Worm (Caenorhabditis elegans) whole organism, young adult: ENCODE measurements around the gene C14B9.10.

Experiments
- B0019.2 ChIP-seq: fragments of 200-800 bp; sonication (Bioruptor generic); conservative IDR thresholded peaks from 2 replicates; pipeline ENCODE4 v1.3.6; 2022; ENCODE audit warnings: missing genetic modification reagents, missing genetic modification characterization, missing compliant biosample characterization
- B0336.3 ChIP-seq: fragments of 200-800 bp; sonication (Bioruptor generic); IDR thresholded peaks from 2 replicates; pipeline ENCODE4 v1.3.6; 2022; ENCODE audit warnings: missing genetic modification characterization, missing compliant biosample characterization
- F10E7.11 ChIP-seq: sonication (generic microtip); optimal IDR thresholded peaks from 2 replicates; lab custom pipeline; 2017; ENCODE audit warnings: mild to moderate bottlenecking, missing genetic modification characterization, moderate library complexity, missing compliant biosample characterization
- F23B12.7 ChIP-seq: sonication (generic microtip); optimal IDR thresholded peaks from 2 replicates; lab custom pipeline; 2017; ENCODE audit warnings: missing genetic modification characterization, mild to moderate bottlenecking, missing compliant biosample characterization, antibody characterized with exemption, moderate library complexity; ENCODE audit not compliant: insufficient read depth
- F33H1.4 ChIP-seq: fragments of 200-800 bp; sonication (Bioruptor generic); IDR thresholded peaks from 2 replicates; pipeline ENCODE4 v1.3.6; 2022; ENCODE audit warnings: missing genetic modification reagents, missing genetic modification characterization, missing compliant biosample characterization
- F37B4.10 ChIP-seq: fragments of 200-800 bp; sonication (Bioruptor generic); IDR thresholded peaks from 2 replicates; pipeline ENCODE4 v1.3.6; 2022; ENCODE audit warnings: missing genetic modification characterization, missing compliant biosample characterization
- F39B2.1 ChIP-seq: fragments of 200-800 bp; sonication (Bioruptor generic); IDR thresholded peaks from 2 replicates; pipeline ENCODE4 v1.3.6; 2022; ENCODE audit warnings: missing genetic modification reagents, missing genetic modification characterization, missing compliant biosample characterization
- F49E8.2 ChIP-seq: sonication (generic microtip); optimal IDR thresholded peaks from 3 replicates; lab custom pipeline; 2017; ENCODE audit warnings: missing genetic modification characterization, mild to moderate bottlenecking, missing compliant biosample characterization, antibody characterized with exemption, moderate library complexity; ENCODE audit not compliant: insufficient read depth
- Y53F4B.3 ChIP-seq: fragments of 200-800 bp; sonication (Bioruptor generic); IDR thresholded peaks from 2 replicates; pipeline ENCODE4 v1.3.6; 2022; ENCODE audit warnings: missing genetic modification reagents, missing genetic modification characterization, missing compliant biosample characterization
- Y67H2A.10 ChIP-seq: fragments of 200-800 bp; sonication (Bioruptor generic); conservative IDR thresholded peaks from 2 replicates; pipeline ENCODE4 v1.3.6; 2022; ENCODE audit warnings: missing genetic modification reagents, missing genetic modification characterization, missing compliant biosample characterization
- Y79H2A.3 ChIP-seq: fragments of 200-800 bp; sonication (Bioruptor generic); conservative IDR thresholded peaks from 2 replicates; pipeline ENCODE4 v1.3.6; 2022; ENCODE audit warnings: missing genetic modification reagents, missing genetic modification characterization, missing compliant biosample characterization
- aptf-2 ChIP-seq: fragments of 200-800 bp; sonication (Bioruptor generic); conservative IDR thresholded peaks from 2 replicates; pipeline ENCODE4 v1.3.6; 2022; ENCODE audit warnings: missing genetic modification reagents, missing genetic modification characterization, missing compliant biosample characterization
- attf-6 ChIP-seq: fragments of 200-800 bp; sonication (Bioruptor generic); IDR thresholded peaks from 2 replicates; pipeline ENCODE4 v1.3.6; 2022; ENCODE audit warnings: missing genetic modification reagents, missing genetic modification characterization, missing compliant biosample characterization
- bed-1 ChIP-seq: fragments of 200-800 bp; sonication (Bioruptor generic); IDR thresholded peaks from 2 replicates; pipeline ENCODE4 v1.3.6; 2022; ENCODE audit warnings: missing genetic modification reagents, missing genetic modification characterization, missing compliant biosample characterization
- cebp-1 ChIP-seq, 2 experiments: fragments of 200-800 bp in 1 of 2; sonication (Bioruptor generic) in 1 of 2; sonication (generic microtip) in 1 of 2; IDR thresholded peaks in 1 of 2; optimal IDR thresholded peaks in 1 of 2; 2 replicates each; pipeline versions ENCODE4 v1.3.6 to Lab custom; 2017 to 2022; ENCODE audit warnings: missing compliant biosample characterization in 2 of 2, missing genetic modification characterization in 2 of 2, mild to moderate bottlenecking in 1 of 2, missing genetic modification reagents in 1 of 2, moderate library complexity in 1 of 2
- ceh-27 ChIP-seq: fragments of 200-800 bp; sonication (Bioruptor generic); optimal IDR thresholded peaks from 2 replicates; lab custom pipeline; 2018; ENCODE audit warnings: mild to moderate bottlenecking, missing genetic modification characterization, moderate library complexity, missing compliant biosample characterization
- ceh-40 ChIP-seq: fragments of 200-800 bp; sonication (Bioruptor generic); IDR thresholded peaks from 2 replicates; pipeline ENCODE4 v1.3.6; 2022; ENCODE audit warnings: missing genetic modification characterization, missing compliant biosample characterization
- ceh-58 ChIP-seq: fragments of 200-800 bp; sonication (Bioruptor generic); IDR thresholded peaks from 2 replicates; pipeline ENCODE4 v1.3.6; 2022; ENCODE audit warnings: missing genetic modification characterization, missing compliant biosample characterization
- dpff-1 ChIP-seq: sonication (generic microtip); optimal IDR thresholded peaks from 2 replicates; lab custom pipeline; 2017; ENCODE audit warnings: mild to moderate bottlenecking, missing genetic modification characterization, missing compliant biosample characterization
- egl-44 ChIP-seq: fragments of 200-800 bp; sonication (Bioruptor generic); IDR thresholded peaks from 2 replicates; pipeline ENCODE4 v1.3.6; 2022; ENCODE audit warnings: missing genetic modification reagents, missing genetic modification characterization, missing compliant biosample characterization
- ekl-4 ChIP-seq: fragments of 200-800 bp; sonication (Bioruptor generic); IDR thresholded peaks from 2 replicates; pipeline ENCODE4 v1.3.6; 2022; ENCODE audit warnings: missing genetic modification reagents, missing genetic modification characterization, missing compliant biosample characterization
- ets-4 ChIP-seq: fragments of 200-800 bp; sonication (Bioruptor generic); optimal IDR thresholded peaks from 2 replicates; lab custom pipeline; 2018; ENCODE audit warnings: mild to moderate bottlenecking, missing genetic modification characterization, missing compliant biosample characterization
- hmg-20 ChIP-seq: fragments of 200-800 bp; sonication (Bioruptor generic); IDR thresholded peaks from 2 replicates; pipeline ENCODE4 v1.3.6; 2022; ENCODE audit warnings: missing genetic modification reagents, missing genetic modification characterization, missing compliant biosample characterization
- hsf-1 ChIP-seq: fragments of 200-800 bp; sonication (Bioruptor generic); IDR thresholded peaks from 2 replicates; pipeline ENCODE4 v1.3.6; 2022; ENCODE audit warnings: missing genetic modification reagents, missing genetic modification characterization, missing compliant biosample characterization
- lag-1 ChIP-seq: fragments of 200-800 bp; sonication (Bioruptor generic); IDR thresholded peaks from 2 replicates; pipeline ENCODE4 v1.3.6; 2022; ENCODE audit warnings: missing genetic modification reagents, missing genetic modification characterization, missing compliant biosample characterization
- let-607 ChIP-seq, 2 experiments: fragments of 200-800 bp in 1 of 2; sonication (Bioruptor generic) in 1 of 2; sonication (generic microtip) in 1 of 2; optimal IDR thresholded peaks; 2 replicates each; lab custom pipeline; 2016 to 2018; ENCODE audit warnings: mild to moderate bottlenecking in 2 of 2, missing compliant biosample characterization in 2 of 2, missing genetic modification characterization in 2 of 2, moderate library complexity in 2 of 2, missing genotype in 1 of 2
- lir-1 ChIP-seq: fragments of 200-800 bp; sonication (Bioruptor generic); conservative IDR thresholded peaks from 2 replicates; pipeline ENCODE4 v1.3.6; 2022; ENCODE audit warnings: missing genetic modification reagents, missing genetic modification characterization, missing compliant biosample characterization
- lsl-1 ChIP-seq: fragments of 200-800 bp; sonication (Bioruptor generic); optimal IDR thresholded peaks from 2 replicates; lab custom pipeline; 2018; ENCODE audit warnings: mild to moderate bottlenecking, missing genetic modification characterization, moderate library complexity, missing compliant biosample characterization
- lsy-27 ChIP-seq: sonication (generic microtip); optimal IDR thresholded peaks from 2 replicates; lab custom pipeline; 2017; ENCODE audit warnings: missing genetic modification characterization, mild to moderate bottlenecking, missing compliant biosample characterization, antibody characterized with exemption, missing genotype, borderline replicate concordance; ENCODE audit not compliant: insufficient read depth
- madf-10 ChIP-seq: sonication (generic microtip); optimal IDR thresholded peaks from 2 replicates; lab custom pipeline; 2016; ENCODE audit warnings: mild to moderate bottlenecking, missing genetic modification characterization, missing compliant biosample characterization
- madf-8 ChIP-seq: fragments of 200-800 bp; sonication (Bioruptor generic); conservative IDR thresholded peaks from 2 replicates; pipeline ENCODE4 v1.3.6; 2022; ENCODE audit warnings: missing genetic modification reagents, missing genetic modification characterization, missing compliant biosample characterization
- nfya-2 ChIP-seq: fragments of 200-800 bp; sonication (Bioruptor generic); IDR thresholded peaks from 2 replicates; pipeline ENCODE4 v1.3.6; 2022; ENCODE audit warnings: missing genetic modification reagents, missing genetic modification characterization, missing compliant biosample characterization
- nfyb-1 ChIP-seq: fragments of 200-800 bp; sonication (Bioruptor generic); IDR thresholded peaks from 2 replicates; pipeline ENCODE4 v1.3.6; 2022; ENCODE audit warnings: missing genetic modification reagents, missing genetic modification characterization, missing compliant biosample characterization
- nhr-120 ChIP-seq: fragments of 200-800 bp; sonication (Bioruptor generic); IDR thresholded peaks from 2 replicates; pipeline ENCODE4 v1.3.6; 2022; ENCODE audit warnings: missing genetic modification characterization, missing compliant biosample characterization
- nhr-179 ChIP-seq: sonication (generic microtip); optimal IDR thresholded peaks from 2 replicates; lab custom pipeline; 2016; ENCODE audit warnings: mild to moderate bottlenecking, missing genetic modification characterization, missing compliant biosample characterization
- rec-8 ChIP-seq, 2 experiments: sonication (generic microtip); optimal IDR thresholded peaks; 2 replicates each; lab custom pipeline; 2016; ENCODE audit warnings: mild to moderate bottlenecking in 2 of 2, missing genetic modification characterization in 2 of 2, missing genetic modification reagents in 2 of 2, missing genotype in 2 of 2, missing biosample characterization in 1 of 2, missing compliant biosample characterization in 1 of 2, moderate library complexity in 1 of 2
- snpc-1.1 ChIP-seq: sonication (generic microtip); optimal IDR thresholded peaks from 2 replicates; lab custom pipeline; 2017; ENCODE audit warnings: missing genetic modification characterization, mild to moderate bottlenecking, missing compliant biosample characterization, antibody characterized with exemption, moderate library complexity, missing genotype, missing genetic modification reagents; ENCODE audit not compliant: insufficient read depth
- snpc-3.4 ChIP-seq: sonication (generic microtip); optimal IDR thresholded peaks from 2 replicates; lab custom pipeline; 2017; ENCODE audit warnings: missing genetic modification characterization, mild to moderate bottlenecking, missing compliant biosample characterization, antibody characterized with exemption, moderate library complexity, missing genotype, missing genetic modification reagents
- tbp1 ChIP-seq: fragments of 200-800 bp; sonication (Bioruptor generic); optimal IDR thresholded peaks from 2 replicates; lab custom pipeline; 2018; ENCODE audit warnings: mild to moderate bottlenecking, missing genetic modification characterization, missing compliant biosample characterization
- tlf-1 ChIP-seq: fragments of 200-800 bp; sonication (Bioruptor generic); optimal IDR thresholded peaks from 2 replicates; lab custom pipeline; 2018; ENCODE audit warnings: mild to moderate bottlenecking, missing genetic modification characterization, missing compliant biosample characterization
- unc-130 ChIP-seq: sonication (generic microtip); optimal IDR thresholded peaks from 2 replicates; lab custom pipeline; 2016; ENCODE audit warnings: missing genetic modification reagents, missing genetic modification characterization, missing compliant biosample characterization
- xnd-1 ChIP-seq: sonication (generic microtip); optimal IDR thresholded peaks from 2 replicates; lab custom pipeline; 2016; ENCODE audit warnings: missing genotype, missing genetic modification reagents, missing genetic modification characterization, missing compliant biosample characterization
- ztf-18 ChIP-seq: sonication (generic microtip); optimal IDR thresholded peaks from 2 replicates; lab custom pipeline; 2016; ENCODE audit warnings: missing genotype, mild to moderate bottlenecking, missing genetic modification characterization, missing compliant biosample characterization
- ztf-26 ChIP-seq: sonication (generic microtip); optimal IDR thresholded peaks from 2 replicates; lab custom pipeline; 2017; ENCODE audit warnings: missing genetic modification characterization, missing compliant biosample characterization
- ztf-28 ChIP-seq: fragments of 200-800 bp; sonication (Bioruptor generic); IDR thresholded peaks from 2 replicates; pipeline ENCODE4 v1.3.6; 2022; ENCODE audit warnings: missing genetic modification reagents, missing genetic modification characterization, missing compliant biosample characterization
- ztf-6 ChIP-seq: fragments of 200-800 bp; sonication (Bioruptor generic); IDR thresholded peaks from 2 replicates; pipeline ENCODE4 v1.3.6; 2022; ENCODE audit warnings: missing genetic modification reagents, missing genetic modification characterization, missing compliant biosample characterization

Gene C14B9.10

DNA sequence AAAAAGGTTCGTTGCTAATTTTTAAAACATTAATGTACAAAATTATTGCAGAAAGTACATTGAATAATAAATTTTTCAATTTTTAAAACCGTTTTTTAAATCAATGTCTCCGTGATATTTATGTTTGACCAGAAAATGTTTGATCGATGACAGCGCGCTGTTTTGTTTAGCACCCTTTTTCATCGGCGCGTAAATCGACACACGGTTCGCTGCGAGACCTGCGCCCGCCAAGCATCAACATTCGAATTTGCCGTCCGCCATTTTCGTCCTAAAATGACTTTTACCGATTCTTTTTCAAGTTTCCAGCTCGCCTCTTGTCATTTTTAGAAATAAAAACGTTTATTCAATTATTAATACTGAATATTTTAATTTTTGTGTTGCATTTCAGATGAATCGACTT, 29.7 kb upstream of the C14B9.10 start, which contains the start of gene plk-1 (continued):
- no peak for TF ChIP-seq attf-6 (GFP tag; lab: Robert Waterston, UW)
- no peak for TF ChIP-seq ets-4
- TF ChIP-seq ceh-27, result no peak
- no peak for TF ChIP-seq F37B4.10 (GFP tag; lab: Robert Waterston, UW)
- TF ChIP-seq nhr-179, result no peak
- peak; percentile 49 for TF ChIP-seq tbp1 (GFP tag; lab: Kevin White, UChicago)
- TF ChIP-seq cebp-1 (GFP tag; IDR thresholded peaks at IDR 0.05; lab: Robert Waterston, UW), result no peak
- TF ChIP-seq cebp-1 (tag; optimal IDR thresholded peaks at IDR 0.05; lab: Kevin White, UChicago), result no peak
- no peak for TF ChIP-seq aptf-2 (GFP tag; lab: Robert Waterston, UW)
- peak; percentile 95 for TF ChIP-seq F33H1.4 (GFP tag; lab: Robert Waterston, UW)
- TF ChIP-seq bed-1 (GFP tag; lab: Robert Waterston, UW), result no peak
- peak; percentile 82 for TF ChIP-seq xnd-1 (tag; lab: Kevin White, UChicago)
- TF ChIP-seq madf-10 (tag; lab: Kevin White, UChicago), result no peak
- no peak for TF ChIP-seq lir-1
- no peak for TF ChIP-seq F39B2.1 (GFP tag; lab: Robert Waterston, UW)
- TF ChIP-seq madf-8 (GFP tag; lab: Robert Waterston, UW), result peak; percentile 93
- no peak for TF ChIP-seq Y53F4B.3 (GFP tag; lab: Robert Waterston, UW)
- TF ChIP-seq lsy-27 (tag; lab: Kevin White, UChicago), result no peak
- TF ChIP-seq nhr-120 (GFP tag; lab: Robert Waterston, UW), result no peak
- peak; percentile 8 for TF ChIP-seq ztf-18 (tag; lab: Kevin White, UChicago)
- TF ChIP-seq let-607 (tag; optimal IDR thresholded peaks at IDR 0.05; lab: Kevin White, UChicago), result no peak
- TF ChIP-seq Y67H2A.10 (GFP tag; lab: Robert Waterston, UW), result no peak
- no peak for TF ChIP-seq dpff-1 (tag; lab: Kevin White, UChicago)
- no peak for TF ChIP-seq hmg-20 (GFP tag; lab: Robert Waterston, UW)
- TF ChIP-seq B0019.2, result peak; percentile 84
- TF ChIP-seq ceh-58 (GFP tag; lab: Robert Waterston, UW), result no peak
- no peak for TF ChIP-seq F10E7.11 (tag; lab: Kevin White, UChicago)
- no peak for TF ChIP-seq ztf-28 (GFP tag; lab: Robert Waterston, UW)
- no peak for TF ChIP-seq ceh-40 (GFP tag; lab: Robert Waterston, UW)
- TF ChIP-seq F49E8.2, result peak; percentile 69
- peak; percentile 24 for TF ChIP-seq snpc-1.1
- no peak for TF ChIP-seq F23B12.7
- peak; percentile 88 for TF ChIP-seq tlf-1 (GFP tag; lab: Kevin White, UChicago)
- TF ChIP-seq lsl-1 (GFP tag; lab: Kevin White, UChicago), result peak; percentile 80
- TF ChIP-seq lag-1 (GFP tag; lab: Robert Waterston, UW), result no peak
- TF ChIP-seq snpc-3.4 (tag; lab: Kevin White, UChicago), result peak; percentile 87
- peak; percentile 70 for TF ChIP-seq hsf-1 (GFP tag; lab: Robert Waterston, UW)
- no peak for TF ChIP-seq Y79H2A.3 (GFP tag; lab: Robert Waterston, UW)
- no peak for TF ChIP-seq ztf-6 (GFP tag; lab: Robert Waterston, UW)
- TF ChIP-seq nfyb-1, result no peak
- no peak for TF ChIP-seq rec-8 (tag; optimal IDR thresholded peaks at IDR 0.05; lab: Kevin White, UChicago)
- no peak for TF ChIP-seq ztf-26 (tag; lab: Kevin White, UChicago)
- peak; percentile 52; the same call in 1 of the 2 replicates for TF ChIP-seq B0336.3
- peak; percentile 77 for TF ChIP-seq unc-130
- no peak for TF ChIP-seq egl-44
- no peak; the same call in none of the 2 replicates for TF ChIP-seq ekl-4 (GFP tag; lab: Robert Waterston, UW)
- TF ChIP-seq nfya-2, result no peak
- TF ChIP-seq, all 124 proteins: peak for 32
